Worm (Caenorhabditis elegans): Measurements from ENCODE around the gene old-1.

- TF ChIP-seq lsy-2 (tag; optimal IDR thresholded peaks at IDR 0.05) (no peak), elt-2 (tag; optimal IDR thresholded peaks at IDR 0.05) (no peak), lin-13 (GFP tag; optimal IDR thresholded peaks at IDR 0.05) (no peak), ceh-82 (tag; optimal IDR thresholded peaks at IDR 0.05) (no peak), aha-1 (tag; optimal IDR thresholded peaks at IDR 0.05) (no peak), nhr-71 (tag; optimal IDR thresholded peaks at IDR 0.05) (no peak), dpl-1 (GFP tag; optimal IDR thresholded peaks at IDR 0.05) (no peak), nhr-11 (tag; optimal IDR thresholded peaks at IDR 0.05) (no peak), ces-1 (GFP tag; optimal IDR thresholded peaks at IDR 0.05) (no peak), nhr-28 (tag; optimal IDR thresholded peaks at IDR 0.05) (no peak), lir-3 (tag; optimal IDR thresholded peaks at IDR 0.05; ENCODE audit: poor library complexity) (no peak), nhr-12 (tag; optimal IDR thresholded peaks at IDR 0.05) (no peak), nhr-84 (tag; optimal IDR thresholded peaks at IDR 0.05) (no peak), aly-2 (tag; optimal IDR thresholded peaks at IDR 0.05) (no peak)
Observed at ce11 chrII:9874508-9875229, 6.1 kb upstream of the old-1 start, which contains the start of the genes chil-2 and ctsa-3.2.

Data from whole organism, L1 larva.